Worm (Caenorhabditis elegans) whole organism, late embryonic: ENCODE data around the gene T22B2.5.

Source experiments
- F13H6.1 ChIP-seq: sonication (generic microtip); optimal IDR thresholded peaks from 2 replicates; lab custom pipeline; 2016; ENCODE audit warnings: missing genetic modification characterization, missing compliant biosample characterization
- ceh-22 ChIP-seq: sonication (generic microtip); optimal IDR thresholded peaks from 2 replicates; lab custom pipeline; 2017; ENCODE audit warnings: missing biosample characterization, missing genetic modification characterization
- ceh-24 ChIP-seq: sonication (generic microtip); optimal IDR thresholded peaks from 2 replicates; lab custom pipeline; 2016; ENCODE audit warnings: mild to moderate bottlenecking, missing genetic modification characterization, missing compliant biosample characterization
- dve-1 ChIP-seq: sonication (generic microtip); optimal IDR thresholded peaks from 2 replicates; lab custom pipeline; 2017; ENCODE audit warnings: antibody characterized with exemption, mild to moderate bottlenecking, missing genetic modification characterization, missing compliant biosample characterization
- ets-4 ChIP-seq: sonication (generic microtip); optimal IDR thresholded peaks from 2 replicates; lab custom pipeline; 2016; ENCODE audit warnings: missing genetic modification characterization, missing compliant biosample characterization
- fkh-10 ChIP-seq: fragments of 150-350 bp; optimal IDR thresholded peaks from 2 replicates; lab custom pipeline; 2014; ENCODE audit warnings: missing biosample characterization, missing genetic modification reagents, missing genetic modification characterization
- pha-4 ChIP-seq: fragments of 150-350 bp; optimal IDR thresholded peaks from 2 replicates; lab custom pipeline; 2018; ENCODE audit warnings: missing biosample characterization, missing genetic modification reagents, missing genetic modification characterization
- pqm-1 ChIP-seq: sonication (generic microtip); optimal IDR thresholded peaks from 2 replicates; lab custom pipeline; 2016; ENCODE audit warnings: missing genetic modification characterization, missing compliant biosample characterization
- sdc-2 ChIP-seq: sonication (generic microtip); optimal IDR thresholded peaks from 2 replicates; lab custom pipeline; 2016; ENCODE audit warnings: missing genotype, missing genetic modification characterization, missing compliant biosample characterization
- ztf-16 ChIP-seq: sonication (generic microtip); optimal IDR thresholded peaks from 2 replicates; lab custom pipeline; 2017; ENCODE audit warnings: missing genetic modification characterization, missing compliant biosample characterization

ce11 chrX:3931350-3931749, 20.2 kb upstream of the T22B2.5 start, which contains the start of gene adt-3:
- TF ChIP-seq ceh-24 (tag; lab: Kevin White, UChicago) (no peak), sdc-2 (no peak), dve-1 (tag; lab: Kevin White, UChicago) (no peak), ceh-22 (no peak), fkh-10 (GFP tag; lab: Kevin White, UChicago) (no peak), pqm-1 (tag; lab: Kevin White, UChicago) (no peak), F13H6.1 (tag; lab: Kevin White, UChicago) (no peak), ztf-16 (tag; lab: Kevin White, UChicago) (no peak), pha-4 (no peak), ets-4 (no peak)
